Fruit fly (Drosophila melanogaster) whole organism, adult: ENCODE data around the gene CG12725.

Experiments
- CG11617 ChIP-seq: fragments of 200-800 bp; sonication (Bioruptor generic); optimal IDR thresholded peaks from 2 replicates; lab custom pipeline; 2017; ENCODE audit warnings: mild to moderate bottlenecking, missing biosample characterization, missing genetic modification reagents, missing genetic modification characterization
- CG12768 ChIP-seq: fragments of 200-800 bp; sonication (Bioruptor generic); optimal IDR thresholded peaks from 2 replicates; lab custom pipeline; 2017; ENCODE audit warnings: missing biosample characterization, missing genetic modification characterization, mild to moderate bottlenecking, moderate library complexity, missing genetic modification reagents
- CG14711 ChIP-seq: fragments of 200-800 bp; sonication (Bioruptor generic); optimal IDR thresholded peaks from 2 replicates; lab custom pipeline; 2018; ENCODE audit warnings: missing biosample characterization, mild to moderate bottlenecking, missing genetic modification characterization, moderate library complexity
- CG1620 ChIP-seq: fragments of 200-800 bp; sonication (Bioruptor generic); optimal IDR thresholded peaks from 2 replicates; lab custom pipeline; 2016; ENCODE audit warnings: missing biosample characterization, missing genetic modification characterization
- CG33017 ChIP-seq: fragments of 200-800 bp; sonication (Bioruptor generic); optimal IDR thresholded peaks from 2 replicates; lab custom pipeline; 2018; ENCODE audit warnings: missing biosample characterization, mild to moderate bottlenecking, missing genetic modification characterization, moderate library complexity
- CG5204 ChIP-seq: fragments of 200-800 bp; sonication (Bioruptor generic); optimal IDR thresholded peaks from 2 replicates; lab custom pipeline; 2016; ENCODE audit warnings: missing biosample characterization, missing genetic modification characterization
- CG7045 ChIP-seq: fragments of 200-800 bp; sonication (Bioruptor generic); optimal IDR thresholded peaks from 2 replicates; lab custom pipeline; 2017; ENCODE audit warnings: missing biosample characterization, mild to moderate bottlenecking, missing genetic modification characterization
- CG7101 ChIP-seq: fragments of 200-800 bp; sonication (Bioruptor generic); optimal IDR thresholded peaks from 2 replicates; lab custom pipeline; 2018; ENCODE audit warnings: missing biosample characterization, mild to moderate bottlenecking, missing genetic modification characterization, moderate library complexity
- Clk ChIP-seq: fragments of 200-800 bp; sonication (Bioruptor generic); optimal IDR thresholded peaks from 2 replicates; lab custom pipeline; 2017; ENCODE audit warnings: missing biosample characterization, missing genetic modification characterization
- Crg-1 ChIP-seq: fragments of 200-800 bp; sonication (Bioruptor generic); optimal IDR thresholded peaks from 2 replicates; lab custom pipeline; 2016; ENCODE audit warnings: missing biosample characterization, missing genetic modification characterization
- Hr96 ChIP-seq: fragments of 200-800 bp; sonication (Bioruptor generic); optimal IDR thresholded peaks from 2 replicates; lab custom pipeline; 2016; ENCODE audit warnings: missing biosample characterization, missing genetic modification characterization
- Mnt ChIP-seq: fragments of 200-800 bp; sonication (Bioruptor generic); optimal IDR thresholded peaks from 2 replicates; lab custom pipeline; 2016; ENCODE audit warnings: missing biosample characterization, mild to moderate bottlenecking, missing genetic modification characterization
- bab1 ChIP-seq: fragments of 200-800 bp; sonication (Bioruptor generic); optimal IDR thresholded peaks from 3 replicates; lab custom pipeline; 2019; ENCODE audit warnings: missing biosample characterization, mild to moderate bottlenecking, missing genetic modification characterization, moderate library complexity
- cic ChIP-seq: fragments of 200-800 bp; sonication (Bioruptor generic); optimal IDR thresholded peaks from 2 replicates; lab custom pipeline; 2017; ENCODE audit warnings: missing biosample characterization, mild to moderate bottlenecking, missing genetic modification characterization, moderate library complexity
- cnc ChIP-seq, 2 experiments: fragments of >200 bp; optimal IDR thresholded peaks; 2 replicates each; lab custom pipeline; 2017
- kay ChIP-seq: fragments of 200-800 bp; sonication (Bioruptor generic); peaks from one replicate; lab custom pipeline; 2016; ENCODE audit warnings: missing biosample characterization, missing genetic modification characterization, borderline replicate concordance
- ovo ChIP-seq: fragments of 200-800 bp; sonication (Bioruptor generic); optimal IDR thresholded peaks from 2 replicates; lab custom pipeline; 2016; ENCODE audit warnings: missing biosample characterization, missing genetic modification characterization
- pad ChIP-seq: fragments of 200-800 bp; sonication (Bioruptor generic); optimal IDR thresholded peaks from 3 replicates; lab custom pipeline; 2017; ENCODE audit warnings: missing biosample characterization, missing genetic modification characterization, mild to moderate bottlenecking, moderate library complexity, missing genetic modification reagents
- tj ChIP-seq: fragments of 200-800 bp; sonication (Bioruptor generic); optimal IDR thresholded peaks from 3 replicates; lab custom pipeline; 2017; ENCODE audit warnings: missing biosample characterization, mild to moderate bottlenecking, missing genetic modification characterization, moderate library complexity
- toe ChIP-seq: fragments of 200-800 bp; sonication (Bioruptor generic); optimal IDR thresholded peaks from 2 replicates; lab custom pipeline; 2016; ENCODE audit warnings: missing biosample characterization, missing genetic modification characterization

CG12725 gene

DNA sequence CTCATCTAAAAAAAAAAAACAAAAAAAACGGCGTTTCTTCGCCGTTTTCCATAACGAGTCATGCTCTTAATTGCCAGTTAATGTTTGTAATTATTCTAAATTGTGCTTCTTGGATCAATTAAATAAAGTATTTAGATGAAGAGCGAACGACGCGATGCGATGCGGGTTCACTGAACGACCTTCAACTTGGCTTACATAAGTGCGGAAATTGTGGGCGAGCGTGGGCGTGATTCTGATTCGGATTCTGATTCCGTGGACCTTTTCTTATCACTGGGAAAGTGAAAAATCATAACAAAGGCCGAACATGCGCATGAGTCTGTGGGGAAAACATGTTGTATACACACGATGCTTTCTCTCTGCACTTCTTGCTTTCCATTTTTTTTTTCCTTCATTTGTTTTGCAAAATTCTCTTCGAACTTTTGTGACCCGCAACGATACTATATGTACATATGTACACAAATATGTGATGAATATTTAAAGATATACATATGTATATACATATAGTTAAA, 27.1 kb downstream of the CG12725 start:
- no peak for TF ChIP-seq CG14711 (tag; lab: Kevin White, UChicago)
- TF ChIP-seq tj (GFP tag; lab: Kevin White, UChicago): no peak
- no peak for TF ChIP-seq Hr96
- no peak for TF ChIP-seq CG5204 (GFP tag; lab: Kevin White, UChicago)

- TF ChIP-seq Mnt (GFP tag; lab: Kevin White, UChicago) (no peak), kay (peak; percentile 65), CG1620 (GFP tag; lab: Kevin White, UChicago) (no peak), Hr96 (no peak), CG7045 (GFP tag; lab: Kevin White, UChicago) (no peak), bab1 (GFP tag; lab: Kevin White, UChicago) (no peak)
Observed at dm6 chrX:13374979-13375378, 27.7 kb downstream of the CG12725 start.

DNA sequence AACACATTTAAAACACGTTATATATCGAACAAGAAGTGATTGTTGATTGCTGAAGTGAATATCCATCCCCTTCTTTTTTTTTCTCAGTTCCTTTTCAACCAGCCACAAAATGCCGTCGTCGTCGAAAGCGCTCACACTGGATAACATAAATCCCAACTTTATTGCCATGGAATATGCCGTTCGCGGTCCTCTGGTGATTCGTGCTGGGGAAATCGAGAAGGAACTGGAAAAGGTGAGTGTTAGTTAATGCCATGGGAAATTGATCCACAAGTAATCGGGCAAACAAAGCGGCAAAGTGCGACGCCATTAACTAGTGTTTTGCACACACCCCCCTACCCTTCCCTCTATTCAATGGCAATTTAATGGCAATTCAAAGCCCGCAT, 28.5 kb downstream of the CG12725 start:
- peak; percentile 29 for TF ChIP-seq CG12768 (GFP tag; lab: Kevin White, UChicago)
- TF ChIP-seq CG7045 (GFP tag; lab: Kevin White, UChicago): no peak
- TF ChIP-seq pad (GFP tag; lab: Kevin White, UChicago): peak; percentile 94
- TF ChIP-seq CG33017 (tag; lab: Kevin White, UChicago): no peak
- no peak for TF ChIP-seq CG5204 (GFP tag; lab: Kevin White, UChicago)

DNA sequence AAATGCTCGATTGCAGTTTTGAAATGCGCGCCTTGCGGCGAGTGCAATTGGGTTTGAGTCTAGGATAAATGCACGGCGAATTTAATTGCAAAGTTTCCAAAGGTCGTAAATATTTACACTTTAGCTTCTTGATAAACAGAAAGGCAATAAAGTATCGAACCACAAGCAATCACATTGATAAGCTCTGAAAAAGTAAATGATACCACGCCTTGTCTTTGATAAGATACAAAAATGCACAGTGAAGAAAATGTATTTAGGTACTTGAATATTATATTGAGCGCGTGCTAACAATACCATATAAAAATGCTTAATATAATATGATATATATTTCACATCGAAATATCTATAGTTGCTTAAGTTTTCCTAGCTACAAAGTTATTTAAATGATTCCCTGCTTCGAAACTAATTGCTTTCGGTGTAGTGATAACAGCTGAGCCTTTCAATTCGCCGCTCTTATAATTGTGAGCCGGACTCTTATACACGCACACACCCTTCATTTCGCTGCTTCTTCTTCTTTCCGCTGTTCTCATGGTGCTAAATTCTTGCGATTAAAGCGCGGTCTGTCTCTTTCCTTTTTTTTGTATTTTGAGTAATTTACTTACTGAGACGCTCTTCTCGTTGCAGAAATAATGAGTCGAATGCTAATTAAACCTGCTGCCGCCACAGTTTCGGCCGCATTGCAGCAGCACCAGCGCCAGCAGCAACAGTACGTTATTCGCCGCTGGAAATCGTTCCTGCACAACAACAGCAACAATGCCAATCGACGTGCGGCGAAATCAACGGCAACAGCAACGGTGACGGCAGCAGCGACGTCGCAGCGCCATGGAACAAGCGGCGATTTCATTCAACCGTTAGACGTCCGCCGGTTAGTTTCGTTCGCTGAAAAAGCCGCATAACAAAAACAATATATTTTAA, 29.2 kb downstream of the CG12725 start:
- no peak for TF ChIP-seq pad (GFP tag; lab: Kevin White, UChicago)
- TF ChIP-seq toe (GFP tag; lab: Kevin White, UChicago): peak; percentile 36
- TF ChIP-seq CG7045 (GFP tag; lab: Kevin White, UChicago): peak; percentile 74
- TF ChIP-seq CG7101 (tag; lab: Kevin White, UChicago): peak; percentile 95
- TF ChIP-seq tj (GFP tag; lab: Kevin White, UChicago): peak; percentile 75
- peak; percentile 46 for TF ChIP-seq kay
- TF ChIP-seq Clk (GFP tag; lab: Kevin White, UChicago): no peak
- peak; percentile 89 for TF ChIP-seq ovo (GFP tag; lab: Kevin White, UChicago)
- peak; percentile 53 for TF ChIP-seq CG5204 (GFP tag; lab: Kevin White, UChicago)
- TF ChIP-seq CG11617 (GFP tag; lab: Kevin White, UChicago): peak; percentile 83
- peak; percentile 80 for TF ChIP-seq CG33017 (tag; lab: Kevin White, UChicago)
- TF ChIP-seq bab1 (GFP tag; lab: Kevin White, UChicago): peak; percentile 53
- TF ChIP-seq CG1620 (GFP tag; lab: Kevin White, UChicago): peak; percentile 42
- peak; percentile 77 for TF ChIP-seq CG12768 (GFP tag; lab: Kevin White, UChicago)
- no peak for TF ChIP-seq cnc (optimal IDR thresholded peaks at IDR 0.05; lab: Kevin White, UChicago)
- no peak for TF ChIP-seq Hr96
- TF ChIP-seq CG14711 (tag; lab: Kevin White, UChicago): peak; percentile 87
- peak; percentile 79 for TF ChIP-seq Mnt (GFP tag; lab: Kevin White, UChicago)
- peak; percentile 12 for TF ChIP-seq cic (GFP tag; lab: Kevin White, UChicago)
- TF ChIP-seq Crg-1: peak; percentile 80

DNA sequence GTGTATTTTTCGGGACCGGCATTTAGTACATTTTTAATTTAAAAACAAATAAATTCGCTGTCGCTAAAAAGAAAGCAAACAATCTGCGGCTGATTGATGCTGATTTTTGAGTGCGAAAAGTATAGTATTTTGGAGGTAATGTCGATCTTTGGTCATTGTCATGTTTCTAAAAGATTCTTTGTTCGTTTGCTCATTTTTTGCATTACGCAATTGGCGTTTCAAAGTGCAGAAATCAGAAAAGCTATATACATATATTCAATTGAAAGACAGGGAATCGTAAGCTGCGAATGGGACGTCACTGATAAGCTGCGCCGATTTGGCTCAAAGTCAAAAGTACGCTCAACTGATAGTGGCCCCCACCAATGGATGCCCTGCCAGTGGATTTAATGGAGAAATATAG, 30.2 kb downstream of the CG12725 start:
- no peak for TF ChIP-seq CG14711 (tag; lab: Kevin White, UChicago)

DNA sequence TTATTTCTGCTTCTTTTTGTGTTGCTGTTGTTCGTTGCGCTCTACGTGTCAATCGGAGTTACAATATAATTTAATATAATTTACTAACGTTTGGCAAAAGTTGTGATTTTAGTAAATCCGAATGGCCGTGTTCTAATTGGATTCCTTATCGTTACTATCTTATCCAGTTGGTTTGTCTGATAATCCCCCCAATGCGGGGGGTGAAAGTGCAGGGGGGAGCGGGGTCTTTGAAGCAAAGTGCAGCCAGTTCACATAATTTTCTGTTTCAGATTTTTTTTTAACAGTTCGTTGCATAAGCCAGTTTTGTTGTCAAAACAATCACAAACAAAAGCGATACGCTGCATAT, 31.0 kb downstream of the CG12725 start:
- TF ChIP-seq CG11617 (GFP tag; lab: Kevin White, UChicago): no peak
- TF ChIP-seq ovo (GFP tag; lab: Kevin White, UChicago): peak; percentile 65

dm6 chrX:13370826-13371703, 31.6 kb downstream of the CG12725 start:
- no peak for TF ChIP-seq CG5204 (GFP tag; lab: Kevin White, UChicago)
- peak; percentile 21 for TF ChIP-seq CG1620 (GFP tag; lab: Kevin White, UChicago)
- TF ChIP-seq CG14711 (tag; lab: Kevin White, UChicago): peak; percentile 27
- TF ChIP-seq Clk (GFP tag; lab: Kevin White, UChicago): no peak
- no peak for TF ChIP-seq pad (GFP tag; lab: Kevin White, UChicago)
- TF ChIP-seq bab1 (GFP tag; lab: Kevin White, UChicago): peak; percentile 53
- TF ChIP-seq ovo (GFP tag; lab: Kevin White, UChicago): no peak
- peak; percentile 25 for TF ChIP-seq CG12768 (GFP tag; lab: Kevin White, UChicago)
- TF ChIP-seq cic (GFP tag; lab: Kevin White, UChicago): peak; percentile 22
- no peak for TF ChIP-seq Hr96
- TF ChIP-seq CG11617 (GFP tag; lab: Kevin White, UChicago): peak; percentile 35
- no peak for TF ChIP-seq cnc (optimal IDR thresholded peaks at IDR 0.05; lab: Kevin White, UChicago)
- no peak for TF ChIP-seq CG33017 (tag; lab: Kevin White, UChicago)
- peak; percentile 6 for TF ChIP-seq toe (GFP tag; lab: Kevin White, UChicago)
- peak; percentile 37 for TF ChIP-seq Crg-1
- peak; percentile 72 for TF ChIP-seq Mnt (GFP tag; lab: Kevin White, UChicago)
- peak; percentile 72 for TF ChIP-seq kay
- TF ChIP-seq tj (GFP tag; lab: Kevin White, UChicago): peak; percentile 28
- no peak for TF ChIP-seq CG7045 (GFP tag; lab: Kevin White, UChicago)
- peak; percentile 32 for TF ChIP-seq CG7101 (tag; lab: Kevin White, UChicago)
